Worm (Caenorhabditis elegans): ENCODE results near the gene M176.11.

DNA sequence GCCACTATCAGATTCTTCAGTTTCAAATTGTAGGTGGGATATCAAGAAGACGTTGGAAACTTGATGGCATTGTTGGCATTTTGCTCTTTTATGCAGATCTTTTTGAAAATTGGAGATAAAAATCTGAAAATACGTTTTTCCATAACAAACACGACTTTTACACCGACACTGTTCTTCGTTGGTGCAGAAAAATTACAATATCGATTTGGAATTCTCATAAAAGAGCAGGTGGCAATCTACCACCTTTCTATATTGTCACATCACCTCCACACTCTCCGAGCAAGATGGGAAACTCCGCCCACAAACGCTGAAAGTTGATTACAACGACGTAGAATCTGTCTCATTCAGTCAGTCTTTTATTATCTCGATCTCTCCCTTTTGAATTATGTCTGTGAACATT, 14.6 kb upstream of the M176.11 start, which contains the start of gene arrd-2:
- TF ChIP-seq dmd-6 (GFP tag; IDR thresholded peaks at IDR 0.05) (no peak), dpl-1 (GFP tag; optimal IDR thresholded peaks at IDR 0.05) (no peak), skn-1 (tag; optimal IDR thresholded peaks at IDR 0.05) (no peak), fkh-10 (GFP tag; optimal IDR thresholded peaks at IDR 0.05) (no peak), ceh-20 (GFP tag; IDR thresholded peaks at IDR 0.05) (no peak), nhr-28 (tag; optimal IDR thresholded peaks at IDR 0.05) (no peak), aha-1 (tag) (no peak), ceh-62 (tag; optimal IDR thresholded peaks at IDR 0.05) (no peak), lsy-2 (tag; optimal IDR thresholded peaks at IDR 0.05) (no peak), nhr-77 (tag; optimal IDR thresholded peaks at IDR 0.05) (no peak), nhr-76 (tag; optimal IDR thresholded peaks at IDR 0.05) (no peak), nhr-237 (tag; optimal IDR thresholded peaks at IDR 0.05) (no peak), D1046.2 (GFP tag; IDR thresholded peaks at IDR 0.05) (no peak)

Measured in whole organism, L4 larva.